Fruit fly (Drosophila melanogaster) Kc167 (cell line): ENCODE measurements around the gene Mettl14.

ENCODE experiments used
- Myc ChIP-seq: fragments of >200 bp; optimal IDR thresholded peaks from 2 replicates; lab custom pipeline; 2017; ENCODE audit warnings: missing external identifiers
- Sin3A ChIP-seq: fragments of >200 bp; optimal IDR thresholded peaks from 2 replicates; lab custom pipeline; 2018; ENCODE audit warnings: missing external identifiers
- h ChIP-seq: fragments of >200 bp; optimal IDR thresholded peaks from 3 replicates; lab custom pipeline; 2018; ENCODE audit warnings: missing external identifiers
- insv ChIP-seq: fragments of >200 bp; optimal IDR thresholded peaks from 3 replicates; lab custom pipeline; 2018; ENCODE audit warnings: missing external identifiers
- psq ChIP-seq: fragments of >200 bp; optimal IDR thresholded peaks from 2 replicates; lab custom pipeline; 2017; ENCODE audit warnings: missing external identifiers
- ttk ChIP-seq: sonication (Bioruptor generic); optimal IDR thresholded peaks from 2 replicates; lab custom pipeline; 2017; ENCODE audit warnings: missing external identifiers

The Mettl14 gene

dm6 chr2L:8319858-8320525 is 11.8 kb downstream of the Mettl14 start, which contains the start of the genes mtsh and strat:
TSS of gene mtsh (minus strand) at chr2L:8319908.
TSS of gene strat (plus strand) at chr2L:8320328.
- TF ChIP-seq h (lab: Kevin White, UChicago) = no peak
- no peak for TF ChIP-seq ttk (lab: Kevin White, UChicago)
- TF ChIP-seq Myc (lab: Kevin White, UChicago) = no peak
- TF ChIP-seq psq (lab: Kevin White, UChicago) = no peak
- no peak for TF ChIP-seq insv (lab: Kevin White, UChicago)
- TF ChIP-seq Sin3A = no peak

- TF ChIP-seq Sin3A (no peak), insv (lab: Kevin White, UChicago) (no peak), Myc (lab: Kevin White, UChicago) (no peak), h (lab: Kevin White, UChicago) (no peak), psq (lab: Kevin White, UChicago) (no peak), ttk (lab: Kevin White, UChicago) (no peak)
Observed at dm6 chr2L:8325150-8325549, 16.9 kb downstream of the Mettl14 start, which contains the start of gene CG7781. TSS of gene CG7781 (minus strand) at chr2L:8325409.

dm6 chr2L:8326414-8327271 is 18.4 kb downstream of the Mettl14 start:
- TF ChIP-seq insv (lab: Kevin White, UChicago) (no peak), ttk (lab: Kevin White, UChicago) (no peak), Sin3A (no peak), psq (lab: Kevin White, UChicago) (no peak), h (lab: Kevin White, UChicago) (no peak)

- no peak for TF ChIP-seq Myc (lab: Kevin White, UChicago)
- no peak for TF ChIP-seq insv (lab: Kevin White, UChicago)
- TF ChIP-seq h (lab: Kevin White, UChicago) = no peak
Observed at dm6 chr2L:8327272-8327555, 19.0 kb downstream of the Mettl14 start, which contains the start of gene CG14275. TSS of gene CG14275 (plus strand) at chr2L:8327456.

- TF ChIP-seq insv (lab: Kevin White, UChicago) = no peak
- TF ChIP-seq h (lab: Kevin White, UChicago) = no peak
- no peak for TF ChIP-seq Sin3A
- TF ChIP-seq psq (lab: Kevin White, UChicago) = no peak
- no peak for TF ChIP-seq Myc (lab: Kevin White, UChicago)
- no peak for TF ChIP-seq ttk (lab: Kevin White, UChicago)
Observed at dm6 chr2L:8327783-8328327, 19.6 kb downstream of the Mettl14 start.

- TF ChIP-seq Sin3A = no peak
- TF ChIP-seq insv (lab: Kevin White, UChicago) = no peak
- no peak for TF ChIP-seq psq (lab: Kevin White, UChicago)
- no peak for TF ChIP-seq ttk (lab: Kevin White, UChicago)
- TF ChIP-seq Myc (lab: Kevin White, UChicago) = no peak
- TF ChIP-seq h (lab: Kevin White, UChicago) = no peak
Observed at dm6 chr2L:8328526-8329097, 20.4 kb downstream of the Mettl14 start.

- TF ChIP-seq Myc (lab: Kevin White, UChicago) = no peak
- TF ChIP-seq ttk (lab: Kevin White, UChicago) = no peak
- no peak for TF ChIP-seq insv (lab: Kevin White, UChicago)
- no peak for TF ChIP-seq h (lab: Kevin White, UChicago)
- TF ChIP-seq psq (lab: Kevin White, UChicago) = no peak
- TF ChIP-seq Sin3A = no peak
Observed at dm6 chr2L:8333185-8333584, 25.0 kb downstream of the Mettl14 start.

dm6 chr2L:8333624-8334023 is 25.4 kb downstream of the Mettl14 start:
- TF ChIP-seq Myc (lab: Kevin White, UChicago) = no peak
- TF ChIP-seq ttk (lab: Kevin White, UChicago) = no peak
- no peak for TF ChIP-seq Sin3A
- no peak for TF ChIP-seq h (lab: Kevin White, UChicago)
- no peak for TF ChIP-seq insv (lab: Kevin White, UChicago)
- TF ChIP-seq psq (lab: Kevin White, UChicago) = no peak

- no peak for TF ChIP-seq Sin3A
- TF ChIP-seq Myc (lab: Kevin White, UChicago) = no peak
- no peak for TF ChIP-seq insv (lab: Kevin White, UChicago)
- no peak for TF ChIP-seq h (lab: Kevin White, UChicago)
- TF ChIP-seq psq (lab: Kevin White, UChicago) = no peak
- no peak for TF ChIP-seq ttk (lab: Kevin White, UChicago)
Observed at dm6 chr2L:8334705-8335104, 26.5 kb downstream of the Mettl14 start.

- TF ChIP-seq ttk (lab: Kevin White, UChicago) = no peak
- TF ChIP-seq h (lab: Kevin White, UChicago) = no peak
- TF ChIP-seq Sin3A = no peak
- TF ChIP-seq insv (lab: Kevin White, UChicago) = no peak
- TF ChIP-seq psq (lab: Kevin White, UChicago) = no peak
- TF ChIP-seq Myc (lab: Kevin White, UChicago) = no peak
Observed at dm6 chr2L:8338039-8338438, 29.8 kb downstream of the Mettl14 start, which contains the start of gene witty. TSS of gene witty (plus strand) at chr2L:8338287.

dm6 chr2L:8339751-8340349 is 31.6 kb downstream of the Mettl14 start:
- TF ChIP-seq psq (lab: Kevin White, UChicago) (no peak), Sin3A (no peak), insv (lab: Kevin White, UChicago) (no peak), ttk (lab: Kevin White, UChicago) (no peak), h (lab: Kevin White, UChicago) (no peak)
